Fruit fly (Drosophila melanogaster) whole organism, pupa: ENCODE data around the gene Orc5.

ENCODE experiments used
- CG12605 ChIP-seq: fragments of 200-800 bp; sonication (Bioruptor generic); IDR thresholded peaks from 2 replicates; pipeline ENCODE4 v1.3.6; 2022; ENCODE audit warnings: missing biosample characterization, missing genetic modification characterization
- CG14655 ChIP-seq: fragments of 200-800 bp; sonication (Bioruptor generic); optimal IDR thresholded peaks from 3 replicates; lab custom pipeline; 2017; ENCODE audit warnings: mild to moderate bottlenecking, missing biosample characterization, missing genetic modification reagents, missing genetic modification characterization
- CG15710 ChIP-seq: fragments of 200-800 bp; sonication (Bioruptor generic); optimal IDR thresholded peaks from 2 replicates; lab custom pipeline; 2018; ENCODE audit warnings: missing biosample characterization, mild to moderate bottlenecking, missing genetic modification characterization, moderate library complexity
- CG32121 ChIP-seq: fragments of 200-800 bp; sonication (Bioruptor generic); IDR thresholded peaks from 2 replicates; pipeline ENCODE4 v1.3.6; 2022; ENCODE audit warnings: missing biosample characterization, missing genetic modification characterization
- CG34367 ChIP-seq: fragments of 200-800 bp; sonication (Bioruptor generic); optimal IDR thresholded peaks from 2 replicates; lab custom pipeline; 2018; ENCODE audit warnings: missing biosample characterization, mild to moderate bottlenecking, missing genetic modification characterization
- CG8301 ChIP-seq: fragments of 200-800 bp; sonication (Bioruptor generic); optimal IDR thresholded peaks from 2 replicates; lab custom pipeline; 2018; ENCODE audit warnings: missing biosample characterization, mild to moderate bottlenecking, missing genetic modification characterization
- D1 ChIP-seq: fragments of 200-800 bp; sonication (Bioruptor generic); optimal IDR thresholded peaks from 2 replicates; lab custom pipeline; 2018; ENCODE audit warnings: missing biosample characterization, mild to moderate bottlenecking, missing genetic modification characterization, moderate library complexity
- EcR ChIP-seq: fragments of 200-800 bp; sonication (Bioruptor generic); optimal IDR thresholded peaks from 3 replicates; lab custom pipeline; 2019; ENCODE audit warnings: missing biosample characterization, missing genetic modification characterization, mild to moderate bottlenecking, moderate library complexity, missing genetic modification reagents
- Pif1B ChIP-seq: fragments of 200-800 bp; sonication (Bioruptor generic); optimal IDR thresholded peaks from 3 replicates; lab custom pipeline; 2016; ENCODE audit warnings: missing biosample characterization, missing genetic modification characterization
- fd96Ca ChIP-seq: fragments of 200-800 bp; sonication (Bioruptor generic); IDR thresholded peaks from 3 replicates; pipeline ENCODE4 v1.3.6; 2022; ENCODE audit warnings: missing biosample characterization, missing genetic modification characterization
- rn ChIP-seq: fragments of 200-800 bp; sonication (Bioruptor generic); IDR thresholded peaks from 2 replicates; pipeline ENCODE4 v1.3.6; 2022; ENCODE audit warnings: missing biosample characterization, missing genetic modification characterization

DNA sequence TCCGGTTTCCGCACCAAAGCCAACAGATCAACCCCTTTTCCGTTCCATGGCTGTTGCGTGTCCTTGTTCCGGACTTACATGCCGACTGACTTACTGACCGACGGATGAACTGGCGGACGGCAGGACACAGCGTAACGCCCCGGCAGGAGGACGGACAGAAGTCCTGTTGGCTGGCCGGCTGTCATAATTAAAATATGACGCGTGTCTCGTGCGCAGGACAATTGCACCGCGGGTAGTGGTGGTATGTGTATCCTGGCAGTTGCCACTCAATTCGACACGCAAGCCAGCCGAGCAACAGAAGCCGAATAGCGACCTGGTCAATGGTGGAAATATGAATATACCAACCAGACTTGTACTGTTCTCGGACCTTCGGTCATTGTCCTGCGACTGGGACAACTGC is 39.8 kb downstream of the Orc5 start:
- no peak for TF ChIP-seq CG12605 (GFP tag; lab: Robert Waterston, UW)
- no peak for TF ChIP-seq EcR (GFP tag; lab: Kevin White, UChicago)
- TF ChIP-seq CG32121 (GFP tag; lab: Robert Waterston, UW) = no peak
- TF ChIP-seq CG14655 (GFP tag; lab: Kevin White, UChicago) = no peak
- no peak for TF ChIP-seq Pif1B (GFP tag; lab: Kevin White, UChicago)
- TF ChIP-seq CG34367 (tag; lab: Kevin White, UChicago) = no peak
- no peak for TF ChIP-seq rn (GFP tag; lab: Robert Waterston, UW)
- no peak for TF ChIP-seq fd96Ca (GFP tag; lab: Robert Waterston, UW)
- TF ChIP-seq D1 (tag; lab: Kevin White, UChicago) = no peak
- TF ChIP-seq CG8301 (tag; lab: Kevin White, UChicago) = no peak
- TF ChIP-seq CG15710 (tag; lab: Kevin White, UChicago) = no peak
